Worm (Caenorhabditis elegans): Measurements from ENCODE around the gene ceh-92.

The ceh-92 gene

DNA sequence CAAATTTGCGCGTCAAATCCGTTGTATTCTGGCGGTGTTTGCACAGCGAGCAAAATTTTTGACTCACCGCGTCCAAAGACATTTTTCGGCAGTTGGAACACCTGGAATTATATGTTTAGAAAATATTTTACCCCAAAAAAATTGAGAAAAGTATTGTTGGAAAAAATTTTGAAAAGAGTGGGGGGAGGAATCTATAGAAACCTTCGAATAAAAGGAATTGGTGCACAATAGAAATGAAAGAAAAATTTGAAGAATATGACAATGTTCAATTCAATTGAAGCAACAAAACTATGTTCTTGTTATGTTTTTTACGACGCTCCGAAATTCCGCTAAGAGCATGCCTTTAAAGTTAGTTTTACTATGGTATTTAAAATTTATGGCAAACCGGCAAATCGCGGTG, 48.0 kb downstream of the ceh-92 start, which contains the start of gene Y66A7A.7:
Gene Y66A7A.7 (minus strand): TSS at position 101 of the 400 bp plus-strand sequence.
- no peak for TF ChIP-seq aly-2 (tag; optimal IDR thresholded peaks at IDR 0.05)
- TF ChIP-seq lin-11 (tag; optimal IDR thresholded peaks at IDR 0.05) = no peak
- TF ChIP-seq nhr-25 (tag; optimal IDR thresholded peaks at IDR 0.05) = no peak

DNA sequence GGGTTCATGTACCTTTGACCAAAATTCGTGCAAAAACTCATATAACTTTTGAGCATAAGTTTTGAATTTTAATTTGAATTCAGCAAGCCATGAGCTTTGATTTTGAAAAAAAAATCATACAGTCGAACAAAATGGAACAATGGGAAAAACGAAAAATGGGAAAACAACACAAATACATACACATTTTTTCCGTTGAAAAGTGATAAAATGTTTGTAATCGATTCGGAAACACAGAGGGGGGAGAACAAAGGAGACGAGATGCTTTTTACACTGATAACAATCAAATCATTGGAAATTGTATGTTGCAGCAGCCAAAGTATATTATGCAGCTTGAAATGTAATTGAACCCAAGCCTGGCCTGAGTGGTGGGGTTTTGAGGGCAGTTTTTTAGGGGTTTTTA, 49.7 kb downstream of the ceh-92 start:
- TF ChIP-seq unc-39 (tag; optimal IDR thresholded peaks at IDR 0.05) = no peak
- TF ChIP-seq fos-1 (tag; optimal IDR thresholded peaks at IDR 0.05) = peak; percentile 26

DNA sequence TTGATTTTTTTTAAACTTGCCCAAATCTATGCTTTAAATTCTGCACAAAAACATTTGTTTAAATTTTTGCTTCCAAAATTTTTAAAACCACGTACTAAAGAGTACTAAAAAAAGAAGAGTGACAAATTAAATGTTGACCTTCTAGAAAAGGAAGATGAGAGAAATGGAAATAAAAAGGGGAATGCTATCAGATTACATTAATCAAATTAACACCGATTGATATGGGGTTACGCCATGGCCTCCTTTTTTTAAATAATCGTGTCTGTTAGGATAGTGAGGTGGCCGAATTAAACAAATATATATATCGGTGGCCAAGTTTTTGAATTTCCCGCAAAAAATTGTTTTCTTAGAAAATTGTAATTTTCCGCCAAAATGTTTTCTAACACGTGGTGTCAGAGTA, 51.0 kb downstream of the ceh-92 start:
- TF ChIP-seq F13H6.1 (tag; optimal IDR thresholded peaks at IDR 0.05) = no peak
- no peak for TF ChIP-seq lin-13 (GFP tag; optimal IDR thresholded peaks at IDR 0.05)
- no peak for TF ChIP-seq mbf-1 (tag; optimal IDR thresholded peaks at IDR 0.05)
- no peak for TF ChIP-seq nhr-6 (tag; optimal IDR thresholded peaks at IDR 0.05)
- no peak for TF ChIP-seq gmeb-1 (tag; optimal IDR thresholded peaks at IDR 0.05)
- no peak for TF ChIP-seq ztf-1 (GFP tag; conservative IDR thresholded peaks at IDR 0.05)

DNA sequence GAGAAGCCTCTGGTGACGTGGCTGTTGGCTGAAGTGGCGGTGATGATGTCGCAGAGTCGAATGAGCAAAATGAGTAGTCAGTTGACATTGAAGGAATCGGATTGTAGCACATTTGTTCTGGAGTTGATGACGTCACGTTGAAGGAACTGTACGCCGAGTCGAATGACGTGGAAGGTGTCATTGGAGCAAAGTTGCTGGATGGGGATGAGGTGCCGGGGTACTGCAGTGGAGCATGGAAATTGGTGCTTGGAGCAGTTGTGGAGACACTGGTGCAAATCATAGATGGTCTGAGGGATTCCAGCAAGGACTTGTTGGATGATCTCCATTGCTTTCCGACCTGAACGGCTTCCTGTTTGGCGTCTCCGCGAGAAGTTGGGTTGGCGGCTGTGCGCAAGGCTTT, 52.0 kb downstream of the ceh-92 start:
- TF ChIP-seq ZK546.5 (tag; optimal IDR thresholded peaks at IDR 0.05) (no peak), sma-3 (GFP tag; optimal IDR thresholded peaks at IDR 0.05) (no peak), skn-1 (tag; optimal IDR thresholded peaks at IDR 0.05) (no peak), blmp-1 (tag; optimal IDR thresholded peaks at IDR 0.05; ENCODE audit: insufficient read depth) (no peak), mab-5 (tag; optimal IDR thresholded peaks at IDR 0.05) (no peak), ceh-16 (tag; optimal IDR thresholded peaks at IDR 0.05) (no peak), nhr-10 (tag; optimal IDR thresholded peaks at IDR 0.05) (no peak), snpc-4 (tag; optimal IDR thresholded peaks at IDR 0.05) (no peak)

DNA sequence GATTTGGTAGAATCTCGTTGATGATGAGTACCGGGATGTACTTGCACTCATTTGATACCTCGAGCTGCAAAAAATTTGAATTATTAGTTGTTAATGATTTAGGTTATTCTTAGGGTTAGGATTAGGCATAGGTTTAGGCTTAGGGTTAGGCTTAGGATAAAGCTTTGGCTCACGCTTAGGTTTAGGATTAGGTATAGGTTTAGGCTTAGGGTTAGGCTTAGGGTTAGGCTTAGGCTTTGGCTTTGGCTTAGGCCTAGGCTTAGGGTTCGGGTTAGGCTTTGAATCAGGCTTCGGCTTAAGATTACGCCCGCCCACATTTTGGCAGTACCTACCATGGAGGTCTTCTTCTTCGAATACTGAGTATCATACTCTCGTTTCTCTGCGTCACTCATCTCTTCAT, 53.6 kb downstream of the ceh-92 start:
- TF ChIP-seq nhr-25 (tag; optimal IDR thresholded peaks at IDR 0.05) (no peak), ZK546.5 (tag; optimal IDR thresholded peaks at IDR 0.05) (no peak), ztf-1 (GFP tag; conservative IDR thresholded peaks at IDR 0.05) (no peak), alr-1 (tag; optimal IDR thresholded peaks at IDR 0.05) (no peak), lin-39 (tag; optimal IDR thresholded peaks at IDR 0.05) (no peak), snpc-4 (tag; optimal IDR thresholded peaks at IDR 0.05) (no peak), mdl-1 (tag; optimal IDR thresholded peaks at IDR 0.05) (no peak), mbf-1 (tag; optimal IDR thresholded peaks at IDR 0.05) (no peak), mab-5 (tag; optimal IDR thresholded peaks at IDR 0.05) (no peak), nhr-23 (tag; optimal IDR thresholded peaks at IDR 0.05) (no peak), nhr-6 (tag; optimal IDR thresholded peaks at IDR 0.05) (no peak)

DNA sequence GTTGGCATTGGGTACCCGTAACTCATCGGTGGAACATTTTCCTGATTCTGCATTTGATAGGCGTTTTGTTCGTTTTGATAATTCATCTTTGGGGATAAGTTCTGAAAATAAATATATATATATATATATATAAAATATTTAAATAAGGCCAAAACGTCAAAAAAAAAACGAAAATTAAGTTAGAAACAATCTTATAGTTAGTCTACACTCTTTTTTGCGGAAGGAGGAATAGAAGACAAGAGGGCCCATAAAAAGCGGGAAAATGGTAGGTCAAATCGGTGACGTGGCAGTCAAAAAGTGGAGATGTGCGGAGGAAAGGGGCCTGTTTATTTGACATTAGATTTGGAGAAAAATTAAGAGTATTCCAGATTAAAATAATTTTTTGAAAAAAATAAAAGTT, 55.3 kb downstream of the ceh-92 start, which contains the start of gene tbx-33:
Gene tbx-33 (minus strand): TSS at position 101 of the 400 bp plus-strand sequence.
- TF ChIP-seq R02D3.7 (tag; optimal IDR thresholded peaks at IDR 0.05) (no peak), nhr-129 (tag; optimal IDR thresholded peaks at IDR 0.05) (no peak), zag-1 (tag; optimal IDR thresholded peaks at IDR 0.05) (no peak), elt-3 (tag; optimal IDR thresholded peaks at IDR 0.05) (no peak), sma-9 (GFP tag; optimal IDR thresholded peaks at IDR 0.05) (no peak), sma-9 (tag; optimal IDR thresholded peaks at IDR 0.05) (no peak), lin-13 (GFP tag; optimal IDR thresholded peaks at IDR 0.05) (no peak), fos-1 (tag; optimal IDR thresholded peaks at IDR 0.05) (no peak), alr-1 (tag; optimal IDR thresholded peaks at IDR 0.05) (no peak), dmd-4 (tag; optimal IDR thresholded peaks at IDR 0.05) (no peak), elt-1 (tag; optimal IDR thresholded peaks at IDR 0.05) (no peak), F13H6.1 (tag; optimal IDR thresholded peaks at IDR 0.05) (no peak), nhr-21 (tag; optimal IDR thresholded peaks at IDR 0.05) (no peak), skn-1 (tag; optimal IDR thresholded peaks at IDR 0.05) (no peak), ceh-16 (tag; optimal IDR thresholded peaks at IDR 0.05) (no peak), sma-3 (GFP tag; optimal IDR thresholded peaks at IDR 0.05) (no peak)

Data from whole organism, L2 larva.